Fruit fly (Drosophila melanogaster): Measurements from ENCODE around the gene Phf7.

dm6 chrX:20122153-20122552 is 43.5 kb downstream of the Phf7 start, which contains the start of gene CG34331:
- no peak for TF ChIP-seq CG31627 (GFP tag; optimal IDR thresholded peaks at IDR 0.05)
- TF ChIP-seq cyc (GFP tag; optimal IDR thresholded peaks at IDR 0.05): no peak
